Fruit fly (Drosophila melanogaster) whole organism, pupa: Measurements from ENCODE around the gene Ir76a.
"Not testable (repeated sequence)": the region's sequence is repeated elsewhere in the genome, so short reads cannot be mapped to it uniquely, and the experiment has no call there.

Source experiments
- CG10348 ChIP-seq: fragments of 200-800 bp; sonication (Bioruptor generic); IDR thresholded peaks from 2 replicates; pipeline ENCODE4 v1.3.6; 2022; ENCODE audit warnings: missing biosample characterization, missing genetic modification characterization
- CG12605 ChIP-seq: fragments of 200-800 bp; sonication (Bioruptor generic); IDR thresholded peaks from 2 replicates; pipeline ENCODE4 v1.3.6; 2022; ENCODE audit warnings: missing biosample characterization, missing genetic modification characterization
- CG13204 ChIP-seq: fragments of 200-800 bp; sonication (Bioruptor generic); optimal IDR thresholded peaks from 2 replicates; lab custom pipeline; 2018; ENCODE audit warnings: missing biosample characterization, mild to moderate bottlenecking, missing genetic modification characterization, moderate library complexity
- CG14655 ChIP-seq: fragments of 200-800 bp; sonication (Bioruptor generic); optimal IDR thresholded peaks from 3 replicates; lab custom pipeline; 2017; ENCODE audit warnings: mild to moderate bottlenecking, missing biosample characterization, missing genetic modification reagents, missing genetic modification characterization
- CG15710 ChIP-seq: fragments of 200-800 bp; sonication (Bioruptor generic); optimal IDR thresholded peaks from 2 replicates; lab custom pipeline; 2018; ENCODE audit warnings: missing biosample characterization, mild to moderate bottlenecking, missing genetic modification characterization, moderate library complexity
- CG17806 ChIP-seq: fragments of 200-800 bp; sonication (Bioruptor generic); optimal IDR thresholded peaks from 2 replicates; lab custom pipeline; 2018; ENCODE audit warnings: missing biosample characterization, mild to moderate bottlenecking, missing genetic modification characterization, moderate library complexity
- CG32121 ChIP-seq: fragments of 200-800 bp; sonication (Bioruptor generic); IDR thresholded peaks from 2 replicates; pipeline ENCODE4 v1.3.6; 2022; ENCODE audit warnings: missing biosample characterization, missing genetic modification characterization
- CG34367 ChIP-seq: fragments of 200-800 bp; sonication (Bioruptor generic); optimal IDR thresholded peaks from 2 replicates; lab custom pipeline; 2018; ENCODE audit warnings: missing biosample characterization, mild to moderate bottlenecking, missing genetic modification characterization
- CG4496 ChIP-seq: fragments of 200-800 bp; sonication (Bioruptor generic); IDR thresholded peaks from 3 replicates; pipeline ENCODE4 v1.3.6; 2022; ENCODE audit warnings: missing biosample characterization, missing genetic modification characterization
- CG8159 ChIP-seq: fragments of 200-800 bp; sonication (Bioruptor generic); optimal IDR thresholded peaks from 3 replicates; lab custom pipeline; 2018; ENCODE audit warnings: missing biosample characterization, mild to moderate bottlenecking, missing genetic modification characterization, moderate library complexity
- CG8301 ChIP-seq: fragments of 200-800 bp; sonication (Bioruptor generic); optimal IDR thresholded peaks from 2 replicates; lab custom pipeline; 2018; ENCODE audit warnings: missing biosample characterization, mild to moderate bottlenecking, missing genetic modification characterization
- CG9948 ChIP-seq: fragments of 200-800 bp; sonication (Bioruptor generic); optimal IDR thresholded peaks from 2 replicates; lab custom pipeline; 2018; ENCODE audit warnings: missing biosample characterization, mild to moderate bottlenecking, missing genetic modification characterization, moderate library complexity
- D1 ChIP-seq: fragments of 200-800 bp; sonication (Bioruptor generic); optimal IDR thresholded peaks from 2 replicates; lab custom pipeline; 2018; ENCODE audit warnings: missing biosample characterization, mild to moderate bottlenecking, missing genetic modification characterization, moderate library complexity
- EcR ChIP-seq: fragments of 200-800 bp; sonication (Bioruptor generic); optimal IDR thresholded peaks from 3 replicates; lab custom pipeline; 2019; ENCODE audit warnings: missing biosample characterization, missing genetic modification characterization, mild to moderate bottlenecking, moderate library complexity, missing genetic modification reagents
- Ets98B ChIP-seq: fragments of 200-800 bp; sonication (Bioruptor generic); IDR thresholded peaks from 2 replicates; pipeline ENCODE4 v1.3.6; 2022; ENCODE audit warnings: missing biosample characterization, missing genetic modification characterization
- Pif1A ChIP-seq: fragments of 200-800 bp; sonication (Bioruptor generic); optimal IDR thresholded peaks from 3 replicates; lab custom pipeline; 2016; ENCODE audit warnings: missing biosample characterization, missing genetic modification characterization
- Pif1B ChIP-seq: fragments of 200-800 bp; sonication (Bioruptor generic); optimal IDR thresholded peaks from 3 replicates; lab custom pipeline; 2016; ENCODE audit warnings: missing biosample characterization, missing genetic modification characterization
- Snoo ChIP-seq: fragments of 200-800 bp; sonication (Bioruptor generic); optimal IDR thresholded peaks from 3 replicates; lab custom pipeline; 2017; ENCODE audit warnings: missing biosample characterization, mild to moderate bottlenecking, missing genetic modification characterization, inconsistent platforms
- fd96Ca ChIP-seq: fragments of 200-800 bp; sonication (Bioruptor generic); IDR thresholded peaks from 3 replicates; pipeline ENCODE4 v1.3.6; 2022; ENCODE audit warnings: missing biosample characterization, missing genetic modification characterization
- gl ChIP-seq: fragments of 200-800 bp; sonication (Bioruptor generic); optimal IDR thresholded peaks from 2 replicates; lab custom pipeline; 2018; ENCODE audit warnings: missing biosample characterization, mild to moderate bottlenecking, missing genetic modification characterization
- rn ChIP-seq: fragments of 200-800 bp; sonication (Bioruptor generic); IDR thresholded peaks from 2 replicates; pipeline ENCODE4 v1.3.6; 2022; ENCODE audit warnings: missing biosample characterization, missing genetic modification characterization

Ir76a gene

dm6 chr3L:19798978-19799377 lies at the start of gene Ir76a:
TSS of gene Ir76a (plus strand) at chr3L:19799278.
- no peak for TF ChIP-seq CG8301 (tag; lab: Kevin White, UChicago)
- no peak for TF ChIP-seq Pif1A (GFP tag; lab: Kevin White, UChicago)
- no peak for TF ChIP-seq Pif1B
- no peak for TF ChIP-seq CG13204 (GFP tag; lab: Kevin White, UChicago)
- TF ChIP-seq EcR (GFP tag; lab: Kevin White, UChicago), result no peak
- no peak for TF ChIP-seq CG14655 (GFP tag; lab: Kevin White, UChicago)
- no peak for TF ChIP-seq rn (GFP tag; lab: Robert Waterston, UW)
- TF ChIP-seq Ets98B (GFP tag; lab: Robert Waterston, UW), result no peak
- no peak for TF ChIP-seq CG8159

- TF ChIP-seq CG10348; Ets98B (GFP tag; lab: Robert Waterston, UW); CG9948 (tag; lab: Kevin White, UChicago): not testable (repeated sequence)
- TF ChIP-seq, all 21 proteins: peak for 0; not testable (repeated sequence) for 21
Observed at dm6 chr3L:19749644-19750043, 49.4 kb upstream of the Ir76a start, which contains the start of gene CG42638. TSS of gene CG42638 (minus strand) at chr3L:19749744.

- TF ChIP-seq CG4496 (GFP tag; lab: Robert Waterston, UW); CG14655 (GFP tag; lab: Kevin White, UChicago); Ets98B (GFP tag; lab: Robert Waterston, UW): not testable (repeated sequence)
Observed at dm6 chr3L:19760109-19760508, 39.0 kb upstream of the Ir76a start, which contains the start of gene Vtld. TSS of gene Vtld (plus strand) at chr3L:19760409.

dm6 chr3L:19777279-19777960 lies 21.7 kb upstream of the Ir76a start:
- no peak for TF ChIP-seq EcR (GFP tag; lab: Kevin White, UChicago)

dm6 chr3L:19778530-19778929 lies 20.5 kb upstream of the Ir76a start:
- no peak for TF ChIP-seq EcR (GFP tag; lab: Kevin White, UChicago)
- TF ChIP-seq CG34367, result no peak
- no peak for TF ChIP-seq CG4496 (GFP tag; lab: Robert Waterston, UW)
- TF ChIP-seq CG9948 (tag; lab: Kevin White, UChicago), result no peak
- TF ChIP-seq fd96Ca (GFP tag; lab: Robert Waterston, UW), result no peak
- no peak for TF ChIP-seq Snoo (tag; lab: Kevin White, UChicago)
- TF ChIP-seq Pif1B, result no peak
- no peak for TF ChIP-seq Ets98B (GFP tag; lab: Robert Waterston, UW)
- no peak for TF ChIP-seq CG14655 (GFP tag; lab: Kevin White, UChicago)
- no peak for TF ChIP-seq Pif1A (GFP tag; lab: Kevin White, UChicago)
- no peak for TF ChIP-seq CG15710
- no peak for TF ChIP-seq CG32121 (GFP tag; lab: Robert Waterston, UW)
- TF ChIP-seq rn (GFP tag; lab: Robert Waterston, UW), result no peak

- no peak for TF ChIP-seq rn (GFP tag; lab: Robert Waterston, UW)
- TF ChIP-seq gl (tag; lab: Kevin White, UChicago), result no peak
- no peak for TF ChIP-seq Pif1B
- no peak for TF ChIP-seq Snoo (tag; lab: Kevin White, UChicago)
- no peak for TF ChIP-seq CG10348
- TF ChIP-seq CG15710, result no peak
- no peak for TF ChIP-seq CG17806 (tag; lab: Kevin White, UChicago)
- TF ChIP-seq CG32121 (GFP tag; lab: Robert Waterston, UW), result 0 out of 2 replicates have a peak, but pooled peaks have one; percentile 20
- no peak for TF ChIP-seq CG8159
- TF ChIP-seq, all 21 proteins: peak for 1
Observed at dm6 chr3L:19787632-19788031, 11.4 kb upstream of the Ir76a start.

- TF ChIP-seq CG9948 (tag; lab: Kevin White, UChicago) (no peak), CG13204 (GFP tag; lab: Kevin White, UChicago) (no peak), CG32121 (GFP tag; lab: Robert Waterston, UW) (no peak), CG15710 (no peak), rn (GFP tag; lab: Robert Waterston, UW) (no peak), CG10348 (no peak), CG17806 (tag; lab: Kevin White, UChicago) (no peak)
Observed at dm6 chr3L:19790564-19790928, 8.5 kb upstream of the Ir76a start.

dm6 chr3L:19790929-19791687 lies 8.0 kb upstream of the Ir76a start:
- peak; percentile 38; the same call in 1 of the 3 replicates for TF ChIP-seq CG4496 (GFP tag; lab: Robert Waterston, UW)
- no peak for TF ChIP-seq CG10348
- TF ChIP-seq EcR (GFP tag; lab: Kevin White, UChicago), result no peak
- peak; percentile 54 for TF ChIP-seq CG9948 (tag; lab: Kevin White, UChicago)
- no peak for TF ChIP-seq rn (GFP tag; lab: Robert Waterston, UW)
- no peak for TF ChIP-seq D1 (tag; lab: Kevin White, UChicago)
- peak; percentile 48 for TF ChIP-seq CG17806 (tag; lab: Kevin White, UChicago)
- TF ChIP-seq CG14655 (GFP tag; lab: Kevin White, UChicago), result peak; percentile 74
- TF ChIP-seq CG8301 (tag; lab: Kevin White, UChicago), result peak; percentile 63
- TF ChIP-seq CG12605 (GFP tag; lab: Robert Waterston, UW), result peak; percentile 37; the same call in 1 of the 2 replicates
- TF ChIP-seq CG34367, result peak; percentile 55
- TF ChIP-seq Pif1B, result peak; percentile 13
- TF ChIP-seq CG15710, result peak; percentile 61
- TF ChIP-seq Pif1A (GFP tag; lab: Kevin White, UChicago), result peak; percentile 27
- TF ChIP-seq gl (tag; lab: Kevin White, UChicago), result no peak
- peak; percentile 14; the same call in 1 of the 2 replicates for TF ChIP-seq CG32121 (GFP tag; lab: Robert Waterston, UW)
- TF ChIP-seq fd96Ca (GFP tag; lab: Robert Waterston, UW), result peak; percentile 47; the same call in 2 of the 3 replicates
- TF ChIP-seq Ets98B (GFP tag; lab: Robert Waterston, UW), result no peak; the same call in 1 of the 2 replicates
- peak; percentile 58 for TF ChIP-seq Snoo (tag; lab: Kevin White, UChicago)
- TF ChIP-seq CG13204 (GFP tag; lab: Kevin White, UChicago), result no peak
- peak; percentile 74 for TF ChIP-seq CG8159
